Worm (Caenorhabditis elegans) whole organism, L1 larva: ENCODE measurements around the gene srbc-62.

Experiments
- C04F5.9 ChIP-seq: sonication (generic microtip); optimal IDR thresholded peaks from 2 replicates; lab custom pipeline; 2016; ENCODE audit warnings: missing genetic modification characterization, missing compliant biosample characterization
- F16B12.6 ChIP-seq: fragments of 150-350 bp; optimal IDR thresholded peaks from 2 replicates; lab custom pipeline; 2014; ENCODE audit warnings: missing biosample characterization, missing genetic modification characterization
- ceh-63 ChIP-seq: fragments of 200-800 bp; sonication (Bioruptor generic); optimal IDR thresholded peaks from 2 replicates; lab custom pipeline; 2018; ENCODE audit warnings: mild to moderate bottlenecking, missing genetic modification characterization, missing compliant biosample characterization
- ceh-82 ChIP-seq, 3 experiments: fragments of 150-350 bp in 1 of 3; sonication (generic microtip) in 2 of 3; optimal IDR thresholded peaks; 2 replicates each; lab custom pipeline; 2014 to 2017; ENCODE audit warnings: missing biosample characterization in 3 of 3, missing genetic modification characterization in 3 of 3
- ceh-88 ChIP-seq: fragments of 200-800 bp; sonication (Bioruptor generic); IDR thresholded peaks from 2 replicates; pipeline ENCODE4 v1.3.6; 2022; ENCODE audit warnings: missing genetic modification characterization, missing compliant biosample characterization
- ces-1 ChIP-seq: fragments of 150-350 bp; optimal IDR thresholded peaks from 2 replicates; lab custom pipeline; 2014; ENCODE audit warnings: missing biosample characterization, missing genetic modification reagents, missing genetic modification characterization
- dsc-1 ChIP-seq: sonication (generic microtip); optimal IDR thresholded peaks from 2 replicates; lab custom pipeline; 2016; ENCODE audit warnings: mild to moderate bottlenecking, missing genetic modification characterization, missing compliant biosample characterization
- efl-1 ChIP-seq, 4 experiments: fragments of 150-350 bp; optimal IDR thresholded peaks in 3 of 4; peaks in 1 of 4; 1 replicate in 1 of 4; 2 replicates in 3 of 4; lab custom pipeline; 2014; ENCODE audit warnings: missing biosample characterization in 2 of 4, missing genetic modification characterization in 2 of 4, missing genetic modification reagents in 2 of 4
- egl-13 ChIP-seq: sonication (generic microtip); optimal IDR thresholded peaks from 2 replicates; lab custom pipeline; 2016; ENCODE audit warnings: missing genotype, missing genetic modification reagents, missing genetic modification characterization, missing compliant biosample characterization
- egl-27 ChIP-seq, 2 experiments: fragments of 150-350 bp in 1 of 2; sonication (generic microtip); optimal IDR thresholded peaks; 3 replicates each; lab custom pipeline; 2017 to 2018; ENCODE audit warnings: missing biosample characterization in 2 of 2, missing genetic modification characterization in 2 of 2, missing genetic modification reagents in 2 of 2
- elt-2 ChIP-seq: sonication (generic microtip); optimal IDR thresholded peaks from 2 replicates; lab custom pipeline; 2016; ENCODE audit warnings: missing genetic modification characterization, mild to moderate bottlenecking, inconsistent platforms, missing compliant biosample characterization, missing genetic modification reagents
- elt-3 ChIP-seq, 6 experiments: fragments of 150-350 bp in 1 of 6; sonication (generic microtip); optimal IDR thresholded peaks; 2 replicates each; lab custom pipeline; 2017 to 2018; ENCODE audit warnings: missing biosample characterization in 6 of 6, missing genetic modification characterization in 6 of 6, inconsistent platforms in 1 of 6
- ets-5 ChIP-seq: fragments of 200-800 bp; sonication (Bioruptor generic); IDR thresholded peaks from 2 replicates; pipeline ENCODE4 v1.3.6; 2022; ENCODE audit warnings: missing genetic modification characterization, missing compliant biosample characterization
- fkh-4 ChIP-seq: sonication (generic microtip); optimal IDR thresholded peaks from 2 replicates; lab custom pipeline; 2016; ENCODE audit warnings: missing compliant biosample characterization, missing genetic modification characterization, borderline replicate concordance
- hlh-17 ChIP-seq: fragments of 200-800 bp; sonication (Bioruptor generic); optimal IDR thresholded peaks from 2 replicates; lab custom pipeline; 2018; ENCODE audit warnings: missing genetic modification characterization, mild to moderate bottlenecking, missing compliant biosample characterization, moderate library complexity, borderline replicate concordance
- hlh-4 ChIP-seq: sonication (generic microtip); optimal IDR thresholded peaks from 2 replicates; lab custom pipeline; 2016; ENCODE audit warnings: mild to moderate bottlenecking, missing genetic modification characterization, missing compliant biosample characterization
- jun-1 ChIP-seq: fragments of 150-350 bp; optimal IDR thresholded peaks from 2 replicates; lab custom pipeline; 2014; ENCODE audit warnings: missing biosample characterization, missing genetic modification reagents, missing genetic modification characterization
- lin-13 ChIP-seq: fragments of 150-350 bp; optimal IDR thresholded peaks from 2 replicates; lab custom pipeline; 2014; ENCODE audit warnings: missing biosample characterization, missing genetic modification reagents, missing genetic modification characterization
- lin-14 ChIP-seq: fragments of 200-800 bp; sonication (Bioruptor generic); optimal IDR thresholded peaks from 2 replicates; lab custom pipeline; 2018; ENCODE audit warnings: mild to moderate bottlenecking, missing genetic modification characterization, moderate library complexity, missing compliant biosample characterization
- lin-15B ChIP-seq: fragments of 150-350 bp; sonication (generic microtip); optimal IDR thresholded peaks from 3 replicates; lab custom pipeline; 2014; ENCODE audit warnings: missing biosample characterization, missing genetic modification characterization
- lin-35 ChIP-seq, 2 experiments: fragments of 150-350 bp; optimal IDR thresholded peaks; 2 replicates each; lab custom pipeline; 2014; ENCODE audit warnings: missing biosample characterization in 2 of 2, missing genetic modification characterization in 2 of 2, missing genetic modification reagents in 2 of 2
- lin-39 ChIP-seq: fragments of 150-350 bp; optimal IDR thresholded peaks from 2 replicates; lab custom pipeline; 2014; ENCODE audit warnings: missing biosample characterization, missing genetic modification reagents, missing genetic modification characterization
- lir-3 ChIP-seq: sonication (generic microtip); optimal IDR thresholded peaks from 2 replicates; lab custom pipeline; 2016; ENCODE audit warnings: mild to moderate bottlenecking, missing genetic modification characterization, moderate library complexity, missing compliant biosample characterization; ENCODE audit not compliant: poor library complexity
- mdl-1 ChIP-seq, 2 experiments: fragments of 150-350 bp; optimal IDR thresholded peaks; 2 replicates each; lab custom pipeline; 2014 to 2017; ENCODE audit warnings: missing biosample characterization in 2 of 2, missing genetic modification characterization in 2 of 2, inconsistent platforms in 1 of 2
- mef-2 ChIP-seq: fragments of 150-350 bp; optimal IDR thresholded peaks from 2 replicates; lab custom pipeline; 2014; ENCODE audit warnings: missing biosample characterization, missing genetic modification characterization
- mep-1 ChIP-seq: fragments of 150-350 bp; optimal IDR thresholded peaks from 2 replicates; lab custom pipeline; 2014; ENCODE audit warnings: missing biosample characterization, missing genetic modification characterization
- nhr-11 ChIP-seq: fragments of 150-350 bp; optimal IDR thresholded peaks from 2 replicates; lab custom pipeline; 2014; ENCODE audit warnings: missing biosample characterization, missing genetic modification characterization
- nhr-19 ChIP-seq: fragments of 200-800 bp; sonication (Bioruptor generic); conservative IDR thresholded peaks from 2 replicates; pipeline ENCODE4 v1.3.6; 2022; ENCODE audit warnings: missing genetic modification characterization, missing compliant biosample characterization
- nhr-237 ChIP-seq: fragments of 150-350 bp; optimal IDR thresholded peaks from 2 replicates; lab custom pipeline; 2014; ENCODE audit warnings: missing biosample characterization, missing genetic modification characterization
- nhr-76 ChIP-seq: sonication (generic microtip); optimal IDR thresholded peaks from 2 replicates; lab custom pipeline; 2017; ENCODE audit warnings: missing biosample characterization, missing genetic modification characterization
- nhr-77 ChIP-seq: fragments of 150-350 bp; optimal IDR thresholded peaks from 2 replicates; lab custom pipeline; 2014; ENCODE audit warnings: missing biosample characterization, missing genetic modification characterization
- nhr-85 ChIP-seq: sonication (generic microtip); peaks from one replicate; lab custom pipeline; 2016; ENCODE audit warnings: missing genetic modification characterization, inconsistent platforms, missing compliant biosample characterization
- pag-3 ChIP-seq: sonication (generic microtip); optimal IDR thresholded peaks from 2 replicates; lab custom pipeline; 2017; ENCODE audit warnings: missing genetic modification characterization, mild to moderate bottlenecking, missing compliant biosample characterization, antibody characterized with exemption, borderline replicate concordance; ENCODE audit not compliant: insufficient read depth
- pax-3 ChIP-seq: fragments of 200-800 bp; sonication (Bioruptor generic); optimal IDR thresholded peaks from 2 replicates; lab custom pipeline; 2018; ENCODE audit warnings: mild to moderate bottlenecking, missing genetic modification characterization, moderate library complexity, missing compliant biosample characterization
- rnt-1 ChIP-seq: sonication (generic microtip); optimal IDR thresholded peaks from 2 replicates; lab custom pipeline; 2016; ENCODE audit warnings: mild to moderate bottlenecking, missing genetic modification characterization, moderate library complexity, missing compliant biosample characterization
- skn-1 ChIP-seq: fragments of 150-350 bp; optimal IDR thresholded peaks from 2 replicates; lab custom pipeline; 2014; ENCODE audit warnings: missing biosample characterization, missing genetic modification characterization
- snu-23 ChIP-seq: sonication (generic microtip); optimal IDR thresholded peaks from 2 replicates; lab custom pipeline; 2016; ENCODE audit warnings: missing genetic modification characterization, missing compliant biosample characterization
- sptf-1 ChIP-seq: fragments of 150-350 bp; optimal IDR thresholded peaks from 2 replicates; lab custom pipeline; 2014; ENCODE audit warnings: missing biosample characterization, missing genetic modification characterization
- swsn-7 ChIP-seq: sonication (generic microtip); optimal IDR thresholded peaks from 2 replicates; lab custom pipeline; 2016; ENCODE audit warnings: missing genetic modification characterization, missing compliant biosample characterization
- tbx-2 ChIP-seq: sonication (generic microtip); optimal IDR thresholded peaks from 2 replicates; lab custom pipeline; 2016; ENCODE audit warnings: missing genetic modification characterization, missing compliant biosample characterization
- unc-30 ChIP-seq: sonication (generic microtip); optimal IDR thresholded peaks from 2 replicates; lab custom pipeline; 2017; ENCODE audit warnings: missing biosample characterization, missing genetic modification characterization
- unc-86 ChIP-seq: sonication (generic microtip); optimal IDR thresholded peaks from 2 replicates; lab custom pipeline; 2016; ENCODE audit warnings: missing genetic modification characterization, missing compliant biosample characterization
- zag-1 ChIP-seq: fragments of 150-350 bp; optimal IDR thresholded peaks from 2 replicates; lab custom pipeline; 2014; ENCODE audit warnings: missing biosample characterization, missing genetic modification characterization
- zip-4 ChIP-seq: fragments of 200-800 bp; sonication (Bioruptor generic); optimal IDR thresholded peaks from 2 replicates; lab custom pipeline; 2018; ENCODE audit warnings: mild to moderate bottlenecking, missing genetic modification characterization, moderate library complexity, missing compliant biosample characterization

The srbc-62 gene

DNA sequence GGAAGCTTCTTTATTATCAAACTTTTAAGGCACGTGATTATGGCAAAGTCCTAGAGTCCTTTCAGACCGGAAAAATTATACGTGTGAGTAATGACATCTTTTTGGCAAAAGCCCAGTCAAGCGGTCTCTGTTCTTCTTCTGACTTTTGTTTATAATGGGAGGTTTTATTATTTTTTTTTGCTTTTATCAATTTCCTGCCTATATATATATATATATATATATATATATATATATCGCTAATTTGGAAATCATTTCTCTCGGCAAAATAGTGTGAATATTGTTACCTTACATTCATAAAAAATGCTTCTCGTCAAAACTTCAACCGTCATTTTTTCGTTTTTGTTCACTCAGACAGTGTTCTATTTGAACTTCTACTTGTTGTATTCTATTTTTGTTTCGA, at the start of gene srbc-62:
Gene srbc-62, plus strand, starts transcription at position 301 of the 400 bp plus-strand sequence.
- TF ChIP-seq ets-5 (GFP tag; lab: Robert Waterston, UW): no peak
- no peak for TF ChIP-seq mep-1 (tag; lab: Kevin White, UChicago)
- TF ChIP-seq nhr-19 (GFP tag; lab: Robert Waterston, UW): no peak
- no peak for TF ChIP-seq nhr-76 (tag; lab: Kevin White, UChicago)
- TF ChIP-seq lin-14: no peak
- TF ChIP-seq ceh-82 (tag; optimal IDR thresholded peaks at IDR 0.05; lab: Kevin White, UChicago): no peak

DNA sequence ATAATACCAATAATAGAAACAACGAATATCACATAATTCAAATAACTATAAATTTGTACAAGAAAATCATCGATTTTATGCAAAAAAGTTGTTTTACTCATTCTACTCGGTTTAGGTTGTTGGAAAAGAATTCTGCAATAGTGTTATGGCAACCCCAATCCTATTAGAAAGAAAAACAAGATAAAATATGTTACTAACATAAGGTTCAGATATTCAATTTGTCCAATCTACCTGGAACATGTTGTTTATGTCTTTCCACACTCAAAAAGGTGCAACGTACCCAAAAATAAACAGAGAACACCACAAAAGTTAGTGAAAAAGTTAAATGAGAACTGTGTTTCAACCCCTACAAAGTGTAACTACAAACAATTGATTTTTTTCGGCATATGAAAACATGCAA, 47.0 kb upstream of the srbc-62 start, which contains the start of gene srw-51:
Gene srw-51, minus strand, starts transcription at position 101 of the 400 bp plus-strand sequence.
- TF ChIP-seq egl-13 (tag; lab: Kevin White, UChicago) (no peak), lin-14 (no peak), unc-30 (tag; lab: Kevin White, UChicago) (no peak), ceh-63 (GFP tag; lab: Kevin White, UChicago) (no peak)

DNA sequence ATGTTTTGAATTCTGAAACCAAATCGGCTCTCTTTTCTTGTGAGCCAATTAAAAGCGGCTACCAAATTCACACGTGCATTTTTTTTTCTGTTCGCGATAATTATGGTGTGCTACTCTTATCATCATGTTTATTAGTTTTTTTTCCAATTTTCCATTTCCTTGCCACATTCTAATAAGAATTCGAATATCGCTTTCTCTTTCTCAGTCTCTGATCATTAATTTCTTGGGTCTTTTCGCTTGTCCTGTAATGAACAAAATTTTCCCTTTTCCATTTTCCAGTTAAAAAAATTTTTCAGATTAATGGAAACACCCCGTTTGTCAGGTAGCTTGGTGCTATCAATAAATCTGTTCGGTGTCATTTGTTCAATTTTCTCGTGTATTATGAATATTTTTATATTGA, 46.2 kb upstream of the srbc-62 start, which contains the start of gene srbc-26:
Gene srbc-26, plus strand, starts transcription at position 301 of the 400 bp plus-strand sequence.
- TF ChIP-seq nhr-11 (tag; lab: Kevin White, UChicago) (no peak), snu-23 (GFP tag; lab: Kevin White, UChicago) (no peak), lin-13 (no peak), nhr-237 (no peak), elt-2 (tag; lab: Kevin White, UChicago) (no peak), ceh-63 (GFP tag; lab: Kevin White, UChicago) (no peak), lin-15B (no peak), unc-86 (no peak), ceh-88 (no peak)

DNA sequence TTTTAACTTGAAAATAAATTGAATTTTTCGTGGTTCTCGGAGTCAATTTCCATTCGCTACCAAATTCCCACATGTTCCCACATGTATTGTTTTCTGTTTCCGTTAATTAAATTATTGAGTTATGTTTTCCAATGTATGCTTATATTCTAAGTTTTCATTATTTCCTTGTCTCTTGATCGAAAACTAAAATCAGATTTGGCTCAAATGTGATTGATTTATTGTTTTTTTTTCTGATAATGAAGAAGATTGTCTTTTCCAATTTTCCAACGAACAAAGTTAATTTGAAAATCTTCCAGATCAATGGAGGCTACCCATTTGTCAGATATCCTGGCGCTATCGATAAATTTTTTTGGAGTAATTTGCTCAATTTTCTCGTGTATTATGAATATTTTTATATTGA, 44.1 kb upstream of the srbc-62 start, which contains the start of gene srbc-25:
Gene srbc-25, plus strand, starts transcription at position 301 of the 400 bp plus-strand sequence.
- TF ChIP-seq lin-39 (tag; lab: Kevin White, UChicago): no peak
- TF ChIP-seq rnt-1 (tag; lab: Kevin White, UChicago): no peak
- no peak for TF ChIP-seq elt-3 (tag; optimal IDR thresholded peaks at IDR 0.05; lab: Kevin White, UChicago)
- no peak for TF ChIP-seq nhr-19 (GFP tag; lab: Robert Waterston, UW)
- no peak for TF ChIP-seq F16B12.6 (tag; lab: Kevin White, UChicago)
- TF ChIP-seq ces-1 (GFP tag; lab: Kevin White, UChicago): no peak
- no peak for TF ChIP-seq tbx-2 (tag; lab: Kevin White, UChicago)
- no peak for TF ChIP-seq nhr-85 (tag; lab: Kevin White, UChicago)
- no peak for TF ChIP-seq egl-13 (tag; lab: Kevin White, UChicago)
- TF ChIP-seq swsn-7 (tag; lab: Kevin White, UChicago): no peak
- TF ChIP-seq fkh-4 (tag; lab: Kevin White, UChicago): no peak
- no peak for TF ChIP-seq hlh-4
- no peak for TF ChIP-seq lin-35 (GFP tag; optimal IDR thresholded peaks at IDR 0.05; lab: Kevin White, UChicago)
- TF ChIP-seq zag-1 (tag; lab: Kevin White, UChicago): no peak
- no peak for TF ChIP-seq jun-1 (tag; lab: Kevin White, UChicago)
- TF ChIP-seq sptf-1 (tag; lab: Kevin White, UChicago): no peak
- no peak for TF ChIP-seq ets-5 (GFP tag; lab: Robert Waterston, UW)
- no peak for TF ChIP-seq mdl-1 (tag; optimal IDR thresholded peaks at IDR 0.05; lab: Kevin White, UChicago)

DNA sequence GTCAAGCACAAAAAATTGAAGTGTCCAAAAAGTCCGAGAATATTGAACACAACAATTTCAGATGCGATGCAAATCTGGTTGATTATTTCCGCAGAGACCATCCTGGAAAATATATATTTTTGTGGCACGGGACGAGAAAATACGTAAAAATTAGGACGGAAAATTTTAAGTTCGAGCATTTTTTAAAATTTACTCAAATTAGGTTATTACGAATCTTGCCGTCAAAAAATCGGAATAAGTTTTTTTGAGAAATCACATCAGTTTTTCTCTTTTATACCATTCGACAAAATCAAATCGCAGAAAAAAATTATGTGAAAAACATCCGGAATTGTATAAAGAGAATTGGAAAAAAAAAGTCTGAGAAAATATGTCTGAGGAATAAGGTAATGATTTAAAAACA, 39.8 kb upstream of the srbc-62 start, which contains the start of gene srsx-1:
Gene srsx-1, minus strand, starts transcription at position 101 of the 400 bp plus-strand sequence.
- TF ChIP-seq pax-3 (tag; lab: Kevin White, UChicago): no peak
- TF ChIP-seq dsc-1 (tag; lab: Kevin White, UChicago): no peak
- TF ChIP-seq egl-13 (tag; lab: Kevin White, UChicago): no peak
- no peak for TF ChIP-seq nhr-77 (tag; lab: Kevin White, UChicago)
- no peak for TF ChIP-seq hlh-17 (GFP tag; lab: Kevin White, UChicago)
- TF ChIP-seq C04F5.9 (tag; lab: Kevin White, UChicago): no peak
- no peak for TF ChIP-seq mep-1 (tag; lab: Kevin White, UChicago)
- TF ChIP-seq efl-1 (optimal IDR thresholded peaks at IDR 0.05; lab: Kevin White, UChicago): no peak
- TF ChIP-seq efl-1 (GFP tag; optimal IDR thresholded peaks at IDR 0.05 in 1 of 2; lab: Kevin White, UChicago): no peak
- no peak for TF ChIP-seq pag-3 (tag; lab: Kevin White, UChicago)
- no peak for TF ChIP-seq mef-2 (tag; lab: Kevin White, UChicago)
- no peak for TF ChIP-seq zip-4 (GFP tag; lab: Kevin White, UChicago)
- TF ChIP-seq egl-27 (tag; optimal IDR thresholded peaks at IDR 0.05; lab: Kevin White, UChicago): no peak
- no peak for TF ChIP-seq skn-1 (tag; lab: Kevin White, UChicago)
- TF ChIP-seq zag-1 (tag; lab: Kevin White, UChicago): no peak
- no peak for TF ChIP-seq lir-3 (tag; lab: Kevin White, UChicago)
- TF ChIP-seq ets-5 (GFP tag; lab: Robert Waterston, UW): no peak
- TF ChIP-seq nhr-76 (tag; lab: Kevin White, UChicago): no peak
- TF ChIP-seq hlh-4: no peak
